Fruit fly (Drosophila melanogaster) whole organism, embryonic: Measurements from ENCODE around the gene M6.
A peak's percentile ranks its signal among the peaks of the same experiment; 100 is the strongest.

Source experiments
- BEAF-32 ChIP-seq: fragments of 200-800 bp; sonication (Bioruptor generic); optimal IDR thresholded peaks from 3 replicates; lab custom pipeline; 2017; ENCODE audit warnings: missing biosample characterization, missing genetic modification characterization, mild to moderate bottlenecking, moderate library complexity, missing genetic modification reagents
- C15 ChIP-seq: fragments of 200-800 bp; sonication (Bioruptor generic); IDR thresholded peaks from 3 replicates; pipeline ENCODE4 v1.3.6; 2022; ENCODE audit warnings: missing biosample characterization, missing genetic modification characterization
- CG10274 ChIP-seq: fragments of 200-800 bp; sonication (Bioruptor generic); optimal IDR thresholded peaks from 3 replicates; lab custom pipeline; 2017; ENCODE audit warnings: missing biosample characterization, mild to moderate bottlenecking, missing genetic modification characterization
- CG11085 ChIP-seq: fragments of 200-800 bp; sonication (Bioruptor generic); IDR thresholded peaks from 2 replicates; pipeline ENCODE4 v1.3.6; 2022; ENCODE audit warnings: missing biosample characterization, missing genetic modification characterization
- CG12659 ChIP-seq: fragments of 200-800 bp; sonication (Bioruptor generic); optimal IDR thresholded peaks from 3 replicates; lab custom pipeline; 2017; ENCODE audit warnings: mild to moderate bottlenecking, missing biosample characterization, missing genetic modification reagents, missing genetic modification characterization
- CG12744 ChIP-seq: fragments of 200-800 bp; sonication (Bioruptor generic); optimal IDR thresholded peaks from 2 replicates; lab custom pipeline; 2016; ENCODE audit warnings: missing biosample characterization, missing genetic modification characterization
- CG13424 ChIP-seq: fragments of 200-800 bp; sonication (Bioruptor generic); optimal IDR thresholded peaks from 2 replicates; lab custom pipeline; 2019; ENCODE audit warnings: missing biosample characterization, mild to moderate bottlenecking, missing genetic modification characterization, moderate library complexity
- CG15073 ChIP-seq: fragments of 200-800 bp; sonication (Bioruptor generic); optimal IDR thresholded peaks from 2 replicates; lab custom pipeline; 2016; ENCODE audit warnings: missing biosample characterization, missing genetic modification characterization
- CG15696 ChIP-seq: fragments of 200-800 bp; sonication (Bioruptor generic); optimal IDR thresholded peaks from 2 replicates; lab custom pipeline; 2019; ENCODE audit warnings: missing biosample characterization, mild to moderate bottlenecking, missing genetic modification characterization, moderate library complexity
- CG18619 ChIP-seq: fragments of 200-800 bp; sonication (Bioruptor generic); optimal IDR thresholded peaks from 3 replicates; lab custom pipeline; 2017; ENCODE audit warnings: missing biosample characterization, mild to moderate bottlenecking, missing genetic modification characterization
- CG2116 ChIP-seq: fragments of 200-800 bp; sonication (Bioruptor generic); optimal IDR thresholded peaks from 3 replicates; lab custom pipeline; 2018; ENCODE audit warnings: missing biosample characterization, mild to moderate bottlenecking, missing genetic modification characterization
- CG32532 ChIP-seq: fragments of 200-800 bp; sonication (Bioruptor generic); IDR thresholded peaks from 2 replicates; pipeline ENCODE4 v1.3.6; 2022; ENCODE audit warnings: missing biosample characterization, missing genetic modification characterization
- CG32772 ChIP-seq: fragments of 200-800 bp; sonication (Bioruptor generic); IDR thresholded peaks from 2 replicates; pipeline ENCODE4 v1.3.6; 2022; ENCODE audit warnings: missing biosample characterization, missing genetic modification characterization
- CG4328 ChIP-seq: fragments of 200-800 bp; sonication (Bioruptor generic); optimal IDR thresholded peaks from 3 replicates; lab custom pipeline; 2017; ENCODE audit warnings: missing biosample characterization, missing genetic modification reagents, missing genetic modification characterization
- CG4404 ChIP-seq: fragments of 200-800 bp; sonication (Bioruptor generic); IDR thresholded peaks from 2 replicates; pipeline ENCODE4 v1.3.6; 2022; ENCODE audit warnings: missing biosample characterization, missing genetic modification characterization
- CG6683 ChIP-seq: fragments of 200-800 bp; sonication (Bioruptor generic); optimal IDR thresholded peaks from 2 replicates; lab custom pipeline; 2017; ENCODE audit warnings: missing biosample characterization, mild to moderate bottlenecking, missing genetic modification characterization, missing genetic modification reagents
- CG8290 ChIP-seq, 3 experiments: fragments of 200-800 bp; sonication (Bioruptor generic); optimal IDR thresholded peaks; 2 replicates each; lab custom pipeline; 2016 to 2019; ENCODE audit warnings: missing biosample characterization in 3 of 3, missing genetic modification characterization in 3 of 3, mild to moderate bottlenecking in 2 of 3, moderate library complexity in 1 of 3
- CkIIα-i1 ChIP-seq: fragments of 200-800 bp; sonication (Bioruptor generic); IDR thresholded peaks from 2 replicates; pipeline ENCODE4 v1.3.6; 2022; ENCODE audit warnings: missing biosample characterization, missing genetic modification characterization
- CoRest ChIP-seq: fragments of 200-800 bp; sonication (Bioruptor generic); optimal IDR thresholded peaks from 3 replicates; lab custom pipeline; 2018; ENCODE audit warnings: missing biosample characterization, mild to moderate bottlenecking, missing genetic modification characterization, moderate library complexity
- Dbx ChIP-seq: fragments of 200-800 bp; sonication (Bioruptor generic); IDR thresholded peaks from 3 replicates; pipeline ENCODE4 v1.3.6; 2022; ENCODE audit warnings: missing biosample characterization, missing genetic modification characterization
- Hr78 ChIP-seq, 2 experiments: fragments of 200-800 bp in 1 of 2; fragments of >200 bp in 1 of 2; sonication (Bioruptor generic) in 1 of 2; optimal IDR thresholded peaks; 2 replicates each; lab custom pipeline; 2017 to 2019; ENCODE audit warnings: missing biosample characterization in 2 of 2, missing genetic modification characterization in 2 of 2, mild to moderate bottlenecking in 1 of 2, moderate library complexity in 1 of 2
- Max ChIP-seq: fragments of 200-800 bp; sonication (Bioruptor generic); optimal IDR thresholded peaks from 2 replicates; lab custom pipeline; 2016; ENCODE audit warnings: missing biosample characterization, mild to moderate bottlenecking, missing genetic modification characterization
- Med ChIP-seq: fragments of 200-800 bp; sonication (Bioruptor generic); peaks from one replicate; lab custom pipeline; 2016; ENCODE audit warnings: missing biosample characterization, missing genetic modification characterization, mild to moderate bottlenecking, inconsistent platforms, moderate library complexity
- Nf-YC ChIP-seq: fragments of 200-800 bp; optimal IDR thresholded peaks from 3 replicates; lab custom pipeline; 2019; ENCODE audit warnings: missing biosample characterization, mild to moderate bottlenecking, missing genetic modification characterization, moderate library complexity
- Opbp ChIP-seq: fragments of 200-800 bp; sonication (Bioruptor generic); IDR thresholded peaks from 3 replicates; pipeline ENCODE4 v1.3.6; 2022; ENCODE audit warnings: missing biosample characterization, missing genetic modification characterization; ENCODE audit not compliant: partially characterized antibody
- Poxn ChIP-seq: fragments of 200-800 bp; sonication (Bioruptor generic); IDR thresholded peaks from 2 replicates; pipeline ENCODE4 v1.3.6; 2022; ENCODE audit warnings: missing biosample characterization, missing genetic modification characterization
- Ssrp ChIP-seq: fragments of 200-800 bp; sonication (Bioruptor generic); optimal IDR thresholded peaks from 2 replicates; lab custom pipeline; 2018; ENCODE audit warnings: missing biosample characterization, mild to moderate bottlenecking, missing genetic modification characterization, moderate library complexity
- bbx ChIP-seq: fragments of 200-800 bp; sonication (Bioruptor generic); IDR thresholded peaks from 2 replicates; pipeline ENCODE4 v1.3.6; 2022; ENCODE audit warnings: missing biosample characterization, missing genetic modification characterization; ENCODE audit not compliant: partially characterized antibody
- bigmax ChIP-seq: fragments of 200-800 bp; sonication (Bioruptor generic); optimal IDR thresholded peaks from 2 replicates; lab custom pipeline; 2018; ENCODE audit warnings: missing biosample characterization, mild to moderate bottlenecking, missing genetic modification characterization
- crp ChIP-seq, 2 experiments: fragments of 200-800 bp; sonication (Bioruptor generic); optimal IDR thresholded peaks; 2 replicates in 1 of 2; 3 replicates in 1 of 2; lab custom pipeline; 2017; ENCODE audit warnings: missing biosample characterization in 2 of 2, missing genetic modification characterization in 2 of 2, mild to moderate bottlenecking in 1 of 2, moderate library complexity in 1 of 2
- disco-r ChIP-seq: fragments of 200-800 bp; sonication (Bioruptor generic); optimal IDR thresholded peaks from 2 replicates; lab custom pipeline; 2016; ENCODE audit warnings: missing biosample characterization, missing genetic modification characterization
- hbn ChIP-seq: fragments of 200-800 bp; sonication (Bioruptor generic); IDR thresholded peaks from 2 replicates; pipeline ENCODE4 v1.3.6; 2022; ENCODE audit warnings: missing biosample characterization, missing genetic modification characterization; ENCODE audit not compliant: partially characterized antibody
- hkb ChIP-seq, 2 experiments: fragments of 200-800 bp in 1 of 2; fragments of >200 bp in 1 of 2; sonication (Bioruptor generic) in 1 of 2; IDR thresholded peaks in 1 of 2; optimal IDR thresholded peaks in 1 of 2; 2 replicates each; pipeline versions ENCODE4 v1.3.6 to Lab custom; 2017 to 2022; ENCODE audit warnings: missing biosample characterization in 1 of 2, missing genetic modification characterization in 1 of 2
- nerfin-1 ChIP-seq: fragments of 200-800 bp; sonication (Bioruptor generic); optimal IDR thresholded peaks from 3 replicates; lab custom pipeline; 2019; ENCODE audit warnings: missing biosample characterization, mild to moderate bottlenecking, missing genetic modification characterization, moderate library complexity
- pnt ChIP-seq: fragments of 200-800 bp; sonication (Bioruptor generic); optimal IDR thresholded peaks from 3 replicates; lab custom pipeline; 2016; ENCODE audit warnings: missing biosample characterization, missing genetic modification characterization
- pum ChIP-seq: fragments of 200-800 bp; sonication (Bioruptor generic); optimal IDR thresholded peaks from 2 replicates; lab custom pipeline; 2016; ENCODE audit warnings: missing biosample characterization, missing genetic modification characterization
- repo ChIP-seq: fragments of 200-800 bp; sonication (Bioruptor generic); optimal IDR thresholded peaks from 2 replicates; lab custom pipeline; 2016; ENCODE audit warnings: missing biosample characterization, missing genetic modification characterization
- shn ChIP-seq: fragments of 200-800 bp; sonication (Bioruptor generic); optimal IDR thresholded peaks from 3 replicates; lab custom pipeline; 2016; ENCODE audit warnings: missing biosample characterization, missing genetic modification characterization
- sob ChIP-seq: fragments of 200-800 bp; sonication (Bioruptor generic); IDR thresholded peaks from 2 replicates; pipeline ENCODE4 v1.3.6; 2022; ENCODE audit warnings: missing biosample characterization, missing genetic modification characterization
- sqz ChIP-seq: fragments of 200-800 bp; sonication (Bioruptor generic); optimal IDR thresholded peaks from 3 replicates; lab custom pipeline; 2018; ENCODE audit warnings: missing biosample characterization, mild to moderate bottlenecking, missing genetic modification characterization
- stc ChIP-seq: fragments of 200-800 bp; sonication (Bioruptor generic); IDR thresholded peaks from 2 replicates; pipeline ENCODE4 v1.3.6; 2022; ENCODE audit warnings: missing biosample characterization, missing genetic modification characterization
- sug ChIP-seq: fragments of 200-800 bp; optimal IDR thresholded peaks from 2 replicates; lab custom pipeline; 2019; ENCODE audit warnings: missing biosample characterization, mild to moderate bottlenecking, missing genetic modification characterization, moderate library complexity
- tgo ChIP-seq: fragments of 200-800 bp; sonication (Bioruptor generic); IDR thresholded peaks from 3 replicates; pipeline ENCODE4 v1.3.6; 2022; ENCODE audit warnings: missing biosample characterization, missing genetic modification characterization
- tin ChIP-seq: fragments of 200-800 bp; sonication (Bioruptor generic); optimal IDR thresholded peaks from 3 replicates; lab custom pipeline; 2016; ENCODE audit warnings: missing biosample characterization, missing genetic modification characterization
- trem ChIP-seq: fragments of 200-800 bp; optimal IDR thresholded peaks from 3 replicates; lab custom pipeline; 2019; ENCODE audit warnings: missing biosample characterization, mild to moderate bottlenecking, missing genetic modification characterization, moderate library complexity
- vfl ChIP-seq: fragments of 200-800 bp; sonication (Bioruptor generic); optimal IDR thresholded peaks from 2 replicates; lab custom pipeline; 2016; ENCODE audit warnings: missing biosample characterization, missing genetic modification characterization

The M6 gene

dm6 chr3L:21508621-21509020, 969 bp downstream of the M6 start:
- TF ChIP-seq hbn (GFP tag; lab: Robert Waterston, UW) (no peak), Med (GFP tag; lab: Kevin White, UChicago) (peak; percentile 67)

- TF ChIP-seq CG6683 (no peak), Dbx (GFP tag; lab: Robert Waterston, UW) (0 out of 3 replicates have a peak, but pooled peaks have one; percentile 24), Ssrp (tag; lab: Kevin White, UChicago) (no peak), CG15696 (tag; lab: Kevin White, UChicago) (no peak), Opbp (GFP tag; lab: Robert Waterston, UW) (no peak), Nf-YC (tag; lab: Kevin White, UChicago) (no peak), CG4404 (GFP tag; lab: Robert Waterston, UW) (no peak), CoRest (tag; lab: Kevin White, UChicago) (peak; percentile 33), repo (GFP tag; lab: Kevin White, UChicago) (peak; percentile 32), crp (GFP tag; optimal IDR thresholded peaks at IDR 0.05; lab: Kevin White, UChicago) (no peak), CkIIα-i1 (GFP tag; lab: Robert Waterston, UW) (no peak), CG10274 (GFP tag; lab: Kevin White, UChicago) (no peak), CG8290 (GFP tag; optimal IDR thresholded peaks at IDR 0.05; lab: Kevin White, UChicago) (no peak), CG8290 (tag; optimal IDR thresholded peaks at IDR 0.05; lab: Kevin White, UChicago) (peak in 1 of 2 experiments; percentile 49), CG32772 (GFP tag; lab: Robert Waterston, UW) (no peak), nerfin-1 (no peak), sug (no peak), tin (GFP tag; lab: Kevin White, UChicago) (peak; percentile 50), shn (peak; percentile 40), CG32532 (GFP tag; lab: Robert Waterston, UW) (0 out of 2 replicates have a peak, but pooled peaks have one; percentile 23), tgo (GFP tag; lab: Robert Waterston, UW) (peak; percentile 26; the same call in 1 of the 3 replicates), CG18619 (GFP tag; lab: Kevin White, UChicago) (no peak), disco-r (GFP tag; lab: Kevin White, UChicago) (no peak), CG12659 (peak; percentile 31), CG13424 (tag; lab: Kevin White, UChicago) (peak; percentile 33), sqz (no peak), CG2116 (GFP tag; lab: Kevin White, UChicago) (no peak), bbx (GFP tag; lab: Robert Waterston, UW) (no peak; the same call in 1 of the 2 replicates), hkb (optimal IDR thresholded peaks at IDR 0.05; lab: Kevin White, UChicago) (no peak), hkb (GFP tag; IDR thresholded peaks at IDR 0.05; lab: Robert Waterston, UW) (no peak), Max (GFP tag; lab: Kevin White, UChicago) (peak; percentile 4), sob (GFP tag; lab: Robert Waterston, UW) (peak; percentile 25; the same call in 1 of the 2 replicates), pum (GFP tag; lab: Kevin White, UChicago) (peak; percentile 8), bigmax (GFP tag; lab: Kevin White, UChicago) (no peak), Hr78 (GFP tag; optimal IDR thresholded peaks at IDR 0.05; lab: Kevin White, UChicago) (peak in 1 of 2 experiments; percentile 57), C15 (GFP tag; lab: Robert Waterston, UW) (no peak), pnt (GFP tag; lab: Kevin White, UChicago) (peak; percentile 11), BEAF-32 (no peak), CG12744 (GFP tag; lab: Kevin White, UChicago) (no peak), CG15073 (no peak), CG4328 (no peak), Poxn (no peak), stc (GFP tag; lab: Robert Waterston, UW) (no peak), CG11085 (GFP tag; lab: Robert Waterston, UW) (no peak), vfl (no peak), trem (tag; lab: Kevin White, UChicago) (no peak)
Observed at dm6 chr3L:21509488-21510122, 2.0 kb downstream of the M6 start.
